Fruit fly (Drosophila melanogaster) whole organism, prepupa: ENCODE data around the gene CG3630.

Experiments
- Blimp-1 ChIP-seq: fragments of 200-800 bp; sonication (Bioruptor generic); optimal IDR thresholded peaks from 3 replicates; lab custom pipeline; 2017; ENCODE audit warnings: missing biosample characterization, missing genetic modification characterization, mild to moderate bottlenecking, moderate library complexity, missing genetic modification reagents
- CG10669 ChIP-seq: fragments of 200-800 bp; sonication (Bioruptor generic); optimal IDR thresholded peaks from 3 replicates; lab custom pipeline; 2018; ENCODE audit warnings: missing biosample characterization, mild to moderate bottlenecking, missing genetic modification characterization, moderate library complexity
- CG11902 ChIP-seq: fragments of 200-800 bp; sonication (Bioruptor generic); optimal IDR thresholded peaks from 3 replicates; lab custom pipeline; 2016; ENCODE audit warnings: missing biosample characterization, missing genetic modification characterization
- CG16779 ChIP-seq: fragments of 200-800 bp; sonication (Bioruptor generic); optimal IDR thresholded peaks from 3 replicates; lab custom pipeline; 2017; ENCODE audit warnings: missing biosample characterization, mild to moderate bottlenecking, missing genetic modification characterization
- CG31627 ChIP-seq: fragments of 200-800 bp; sonication (Bioruptor generic); optimal IDR thresholded peaks from 3 replicates; lab custom pipeline; 2016; ENCODE audit warnings: missing biosample characterization, missing genetic modification characterization
- CG4318 ChIP-seq: fragments of 200-800 bp; sonication (Bioruptor generic); optimal IDR thresholded peaks from 3 replicates; lab custom pipeline; 2017; ENCODE audit warnings: missing biosample characterization, mild to moderate bottlenecking, missing genetic modification characterization
- Hr39 ChIP-seq: fragments of 200-800 bp; sonication (Bioruptor generic); optimal IDR thresholded peaks from 2 replicates; lab custom pipeline; 2016; ENCODE audit warnings: missing biosample characterization, missing genetic modification characterization
- Met ChIP-seq: fragments of 200-800 bp; sonication (Bioruptor generic); optimal IDR thresholded peaks from 3 replicates; lab custom pipeline; 2016; ENCODE audit warnings: missing biosample characterization, missing genetic modification characterization
- OdsH ChIP-seq: fragments of 200-800 bp; sonication (Bioruptor generic); optimal IDR thresholded peaks from 3 replicates; lab custom pipeline; 2016; ENCODE audit warnings: missing biosample characterization, missing genetic modification characterization
- Smox ChIP-seq: fragments of 200-800 bp; sonication (Bioruptor generic); optimal IDR thresholded peaks from 3 replicates; lab custom pipeline; 2016; ENCODE audit warnings: missing biosample characterization, missing genetic modification characterization
- Sox102F ChIP-seq: fragments of 200-800 bp; sonication (Bioruptor generic); optimal IDR thresholded peaks from 2 replicates; lab custom pipeline; 2016; ENCODE audit warnings: missing biosample characterization, mild to moderate bottlenecking, missing genetic modification characterization
- dac ChIP-seq: fragments of 200-800 bp; sonication (Bioruptor generic); optimal IDR thresholded peaks from 2 replicates; lab custom pipeline; 2017; ENCODE audit warnings: missing biosample characterization, mild to moderate bottlenecking, missing genetic modification characterization
- dsx ChIP-seq: fragments of 200-800 bp; optimal IDR thresholded peaks from 3 replicates; lab custom pipeline; 2019; ENCODE audit warnings: missing biosample characterization, mild to moderate bottlenecking, missing genetic modification characterization, moderate library complexity; ENCODE audit not compliant: poor library complexity, severe bottlenecking
- lz ChIP-seq: fragments of 200-800 bp; sonication (Bioruptor generic); optimal IDR thresholded peaks from 3 replicates; lab custom pipeline; 2016; ENCODE audit warnings: missing biosample characterization, missing genetic modification characterization

dm6 chrX:2188888-2189287 is 26.9 kb downstream of the CG3630 start, which contains the start of gene Mct1:
- no peak for TF ChIP-seq CG31627
- no peak for TF ChIP-seq lz (GFP tag; lab: Kevin White, UChicago)
- TF ChIP-seq Sox102F (GFP tag; lab: Kevin White, UChicago), result no peak
- no peak for TF ChIP-seq Met (GFP tag; lab: Kevin White, UChicago)
- TF ChIP-seq Hr39 (GFP tag; lab: Kevin White, UChicago), result no peak
- no peak for TF ChIP-seq CG11902 (GFP tag; lab: Kevin White, UChicago)
- TF ChIP-seq dac (GFP tag; lab: Kevin White, UChicago), result no peak
- no peak for TF ChIP-seq CG10669
- no peak for TF ChIP-seq OdsH
- no peak for TF ChIP-seq Blimp-1
- no peak for TF ChIP-seq CG4318 (GFP tag; lab: Kevin White, UChicago)
- TF ChIP-seq Smox (GFP tag; lab: Kevin White, UChicago), result no peak
- TF ChIP-seq CG16779, result no peak
- TF ChIP-seq dsx (GFP tag; lab: Kevin White, UChicago), result no peak
